Fruit fly (Drosophila melanogaster) whole organism, pupa: ENCODE data around the gene CG15877.

Experiments
- CG8159 ChIP-seq: fragments of 200-800 bp; sonication (Bioruptor generic); optimal IDR thresholded peaks from 3 replicates; lab custom pipeline; 2018; ENCODE audit warnings: missing biosample characterization, mild to moderate bottlenecking, missing genetic modification characterization, moderate library complexity
- rn ChIP-seq: fragments of 200-800 bp; sonication (Bioruptor generic); IDR thresholded peaks from 2 replicates; pipeline ENCODE4 v1.3.6; 2022; ENCODE audit warnings: missing biosample characterization, missing genetic modification characterization

DNA sequence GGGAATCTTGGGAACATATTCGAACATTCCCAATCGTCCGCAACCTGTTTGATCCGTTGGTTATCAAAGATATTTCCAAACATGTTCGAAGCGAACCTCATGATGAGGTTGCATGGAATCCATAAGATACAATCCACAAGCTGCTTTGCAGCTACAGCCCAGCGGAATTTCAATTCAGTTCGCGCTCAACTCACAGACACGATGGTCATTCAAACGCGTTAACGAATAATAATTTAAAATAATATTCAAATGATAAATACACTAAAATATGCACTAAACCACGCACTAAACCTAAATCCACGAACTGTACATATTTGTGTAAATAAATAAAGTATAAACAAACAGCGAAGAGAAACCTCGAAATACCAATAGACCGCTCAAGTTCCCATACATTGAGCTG, 10.5 kb upstream of the CG15877 start:
- no peak for TF ChIP-seq rn (GFP tag; lab: Robert Waterston, UW)
- TF ChIP-seq CG8159 (tag; lab: Kevin White, UChicago), result no peak
